Worm (Caenorhabditis elegans) whole organism, mixed stage, embryonic: Measurements from ENCODE around the gene gst-23.

Experiments
- M03D4.4 ChIP-seq: sonication (generic microtip); optimal IDR thresholded peaks from 2 replicates; lab custom pipeline; 2017; ENCODE audit warnings: mild to moderate bottlenecking, missing genetic modification characterization, missing compliant biosample characterization
- blmp-1 ChIP-seq: fragments of 150-350 bp; optimal IDR thresholded peaks from 2 replicates; lab custom pipeline; 2014; ENCODE audit warnings: missing biosample characterization, missing genetic modification characterization
- ceh-39 ChIP-seq: fragments of 150-350 bp; optimal IDR thresholded peaks from 2 replicates; lab custom pipeline; 2014; ENCODE audit warnings: missing biosample characterization, missing genetic modification characterization
- ceh-43 ChIP-seq: fragments of 200-800 bp; sonication (Bioruptor generic); optimal IDR thresholded peaks from 2 replicates; lab custom pipeline; 2018; ENCODE audit warnings: mild to moderate bottlenecking, missing genetic modification characterization, moderate library complexity, missing compliant biosample characterization
- ceh-83 ChIP-seq: fragments of 200-800 bp; sonication (Bioruptor generic); optimal IDR thresholded peaks from 2 replicates; lab custom pipeline; 2018; ENCODE audit warnings: mild to moderate bottlenecking, missing genetic modification characterization, missing compliant biosample characterization
- ces-1 ChIP-seq: fragments of 150-350 bp; optimal IDR thresholded peaks from 2 replicates; lab custom pipeline; 2014; ENCODE audit warnings: missing biosample characterization, missing genetic modification reagents, missing genetic modification characterization
- cnd-1 ChIP-seq: fragments of 200-800 bp; sonication (Bioruptor generic); optimal IDR thresholded peaks from 2 replicates; lab custom pipeline; 2018; ENCODE audit warnings: mild to moderate bottlenecking, missing genetic modification characterization, missing compliant biosample characterization
- drap-1 ChIP-seq: fragments of 200-800 bp; sonication (Bioruptor generic); optimal IDR thresholded peaks from 3 replicates; lab custom pipeline; 2018; ENCODE audit warnings: mild to moderate bottlenecking, missing genetic modification characterization, missing compliant biosample characterization
- elt-1 ChIP-seq: sonication (generic microtip); optimal IDR thresholded peaks from 2 replicates; lab custom pipeline; 2017; ENCODE audit warnings: missing genetic modification characterization, mild to moderate bottlenecking, missing compliant biosample characterization, antibody characterized with exemption, moderate library complexity, borderline replicate concordance; ENCODE audit not compliant: insufficient read depth
- flh-1 ChIP-seq: fragments of 200-800 bp; sonication (Bioruptor generic); optimal IDR thresholded peaks from 2 replicates; lab custom pipeline; 2018; ENCODE audit warnings: mild to moderate bottlenecking, missing genetic modification characterization, moderate library complexity, missing compliant biosample characterization
- ham-2 ChIP-seq: fragments of 200-800 bp; sonication (Bioruptor generic); optimal IDR thresholded peaks from 2 replicates; lab custom pipeline; 2018; ENCODE audit warnings: mild to moderate bottlenecking, missing genetic modification characterization, missing compliant biosample characterization
- hlh-1 ChIP-seq: fragments of 150-350 bp; optimal IDR thresholded peaks from 2 replicates; lab custom pipeline; 2014; ENCODE audit warnings: missing biosample characterization, missing genetic modification reagents, missing genetic modification characterization
- lin-32 ChIP-seq: fragments of 200-800 bp; sonication (Bioruptor generic); optimal IDR thresholded peaks from 2 replicates; lab custom pipeline; 2018; ENCODE audit warnings: mild to moderate bottlenecking, missing genetic modification characterization, missing compliant biosample characterization
- lsy-2 ChIP-seq: fragments of 150-350 bp; optimal IDR thresholded peaks from 2 replicates; lab custom pipeline; 2014; ENCODE audit warnings: missing biosample characterization, missing genetic modification characterization
- mab-5 ChIP-seq: fragments of 150-350 bp; optimal IDR thresholded peaks from 2 replicates; lab custom pipeline; 2014; ENCODE audit warnings: missing biosample characterization, missing genetic modification characterization
- mep-1 ChIP-seq: fragments of 150-350 bp; optimal IDR thresholded peaks from 2 replicates; lab custom pipeline; 2017; ENCODE audit warnings: missing biosample characterization, missing genetic modification reagents, missing genetic modification characterization, inconsistent platforms
- nhr-12 ChIP-seq: fragments of 150-350 bp; optimal IDR thresholded peaks from 2 replicates; lab custom pipeline; 2014; ENCODE audit warnings: missing biosample characterization, missing genetic modification characterization
- nhr-2 ChIP-seq: fragments of 150-350 bp; optimal IDR thresholded peaks from 2 replicates; lab custom pipeline; 2014; ENCODE audit warnings: missing biosample characterization, missing genetic modification characterization
- nhr-237 ChIP-seq: fragments of 150-350 bp; optimal IDR thresholded peaks from 2 replicates; lab custom pipeline; 2014; ENCODE audit warnings: missing biosample characterization, missing genetic modification characterization
- nhr-28 ChIP-seq: fragments of 150-350 bp; optimal IDR thresholded peaks from 2 replicates; lab custom pipeline; 2014; ENCODE audit warnings: missing biosample characterization, missing genetic modification characterization
- nhr-76 ChIP-seq: sonication (generic microtip); optimal IDR thresholded peaks from 2 replicates; lab custom pipeline; 2017; ENCODE audit warnings: missing biosample characterization, missing genetic modification characterization
- pha-4 ChIP-seq: fragments of 150-350 bp; optimal IDR thresholded peaks from 2 replicates; lab custom pipeline; 2018; ENCODE audit warnings: missing biosample characterization, missing genetic modification reagents, missing genetic modification characterization
- sem-2 ChIP-seq: fragments of 200-800 bp; sonication (Bioruptor generic); optimal IDR thresholded peaks from 2 replicates; lab custom pipeline; 2018; ENCODE audit warnings: mild to moderate bottlenecking, missing genetic modification characterization, missing compliant biosample characterization
- snpc-4 ChIP-seq: fragments of 150-350 bp; optimal IDR thresholded peaks from 2 replicates; lab custom pipeline; 2014; ENCODE audit warnings: missing biosample characterization, missing genetic modification characterization
- sptf-1 ChIP-seq: sonication (generic microtip); optimal IDR thresholded peaks from 2 replicates; lab custom pipeline; 2017; ENCODE audit warnings: mild to moderate bottlenecking, missing genetic modification characterization, moderate library complexity, missing compliant biosample characterization
- tbx-8 ChIP-seq: fragments of 200-800 bp; sonication (Bioruptor generic); optimal IDR thresholded peaks from 2 replicates; lab custom pipeline; 2018; ENCODE audit warnings: mild to moderate bottlenecking, missing genetic modification characterization, moderate library complexity, missing compliant biosample characterization
- unc-120 ChIP-seq: sonication (generic microtip); optimal IDR thresholded peaks from 2 replicates; lab custom pipeline; 2017; ENCODE audit warnings: missing genetic modification characterization, missing compliant biosample characterization; ENCODE audit not compliant: poor library complexity, severe bottlenecking
- unc-39 ChIP-seq: fragments of 150-350 bp; optimal IDR thresholded peaks from 2 replicates; lab custom pipeline; 2014; ENCODE audit warnings: missing biosample characterization, missing genetic modification characterization
- unc-62 ChIP-seq: fragments of 150-350 bp; optimal IDR thresholded peaks from 2 replicates; lab custom pipeline; 2014; ENCODE audit warnings: missing biosample characterization, missing genetic modification reagents, missing genetic modification characterization
- zip-8 ChIP-seq: fragments of 150-350 bp; optimal IDR thresholded peaks from 2 replicates; lab custom pipeline; 2014; ENCODE audit warnings: missing biosample characterization, missing genetic modification characterization
- ztf-11 ChIP-seq: fragments of 150-350 bp; optimal IDR thresholded peaks from 2 replicates; lab custom pipeline; 2014; ENCODE audit warnings: missing biosample characterization, missing genetic modification characterization

gst-23 gene

ce11 chrV:3275033-3275432 is 31.9 kb downstream of the gst-23 start, which contains the start of gene T28A11.3:
TSS of gene T28A11.3 (plus strand) at chrV:3275333.
- TF ChIP-seq blmp-1 (tag; lab: Kevin White, UChicago), result no peak
- TF ChIP-seq ztf-11 (tag; lab: Kevin White, UChicago), result no peak
- TF ChIP-seq sem-2 (GFP tag; lab: Kevin White, UChicago), result no peak
- TF ChIP-seq ceh-43, result no peak
- TF ChIP-seq ceh-39 (tag; lab: Kevin White, UChicago), result no peak
- TF ChIP-seq hlh-1, result no peak
- no peak for TF ChIP-seq elt-1
- no peak for TF ChIP-seq mep-1 (tag; lab: Kevin White, UChicago)
- TF ChIP-seq nhr-2 (tag; lab: Kevin White, UChicago), result no peak
- no peak for TF ChIP-seq mab-5 (tag; lab: Kevin White, UChicago)
- no peak for TF ChIP-seq M03D4.4 (tag; lab: Kevin White, UChicago)
- no peak for TF ChIP-seq cnd-1
- no peak for TF ChIP-seq flh-1
- no peak for TF ChIP-seq tbx-8 (GFP tag; lab: Kevin White, UChicago)
- no peak for TF ChIP-seq snpc-4 (tag; lab: Kevin White, UChicago)
- no peak for TF ChIP-seq nhr-76
- TF ChIP-seq, all 35 proteins: peak for 0

ce11 chrV:3276184-3276583 is 33.1 kb downstream of the gst-23 start:
- TF ChIP-seq M03D4.4 (tag; lab: Kevin White, UChicago) (no peak), nhr-76 (no peak), ces-1 (GFP tag; lab: Kevin White, UChicago) (no peak), flh-1 (no peak), ztf-11 (tag; lab: Kevin White, UChicago) (no peak), ham-2 (GFP tag; lab: Kevin White, UChicago) (no peak), ceh-39 (tag; lab: Kevin White, UChicago) (no peak), elt-1 (no peak), zip-8 (tag; lab: Kevin White, UChicago) (no peak), blmp-1 (tag; lab: Kevin White, UChicago) (no peak), drap-1 (GFP tag; lab: Kevin White, UChicago) (no peak), unc-62 (GFP tag; lab: Kevin White, UChicago) (no peak), nhr-28 (no peak), nhr-12 (tag; lab: Kevin White, UChicago) (no peak)
- TF ChIP-seq, all 35 proteins: peak for 0

ce11 chrV:3278101-3278639 is 35.1 kb downstream of the gst-23 start, which contains the start of gene fbxa-64:
TSS of gene fbxa-64 (minus strand) at chrV:3278151.
- TF ChIP-seq ztf-11 (tag; lab: Kevin White, UChicago), result no peak
- TF ChIP-seq sptf-1 (tag; lab: Kevin White, UChicago), result no peak
- no peak for TF ChIP-seq nhr-76
- no peak for TF ChIP-seq mab-5 (tag; lab: Kevin White, UChicago)
- no peak for TF ChIP-seq mep-1 (tag; lab: Kevin White, UChicago)
- no peak for TF ChIP-seq unc-39 (tag; lab: Kevin White, UChicago)
- TF ChIP-seq ceh-39 (tag; lab: Kevin White, UChicago), result no peak
- TF ChIP-seq lin-32, result no peak
- TF ChIP-seq tbx-8 (GFP tag; lab: Kevin White, UChicago), result no peak
- TF ChIP-seq ham-2 (GFP tag; lab: Kevin White, UChicago), result no peak
- TF ChIP-seq sem-2 (GFP tag; lab: Kevin White, UChicago), result no peak
- no peak for TF ChIP-seq hlh-1
- no peak for TF ChIP-seq unc-120 (tag; lab: Kevin White, UChicago)
- no peak for TF ChIP-seq nhr-237 (tag; lab: Kevin White, UChicago)
- TF ChIP-seq pha-4 (tag; lab: Kevin White, UChicago), result no peak
- no peak for TF ChIP-seq ceh-83
- TF ChIP-seq, all 35 proteins: peak for 0

ce11 chrV:3279138-3279537 is 36.1 kb downstream of the gst-23 start:
- TF ChIP-seq nhr-12 (tag; lab: Kevin White, UChicago) (no peak), nhr-2 (tag; lab: Kevin White, UChicago) (no peak), sem-2 (GFP tag; lab: Kevin White, UChicago) (no peak), lsy-2 (tag; lab: Kevin White, UChicago) (no peak), nhr-76 (no peak), blmp-1 (tag; lab: Kevin White, UChicago) (no peak), nhr-237 (tag; lab: Kevin White, UChicago) (no peak), zip-8 (tag; lab: Kevin White, UChicago) (no peak), mab-5 (tag; lab: Kevin White, UChicago) (no peak), M03D4.4 (tag; lab: Kevin White, UChicago) (no peak), ceh-43 (no peak), ztf-11 (tag; lab: Kevin White, UChicago) (no peak), nhr-28 (no peak), cnd-1 (no peak), drap-1 (GFP tag; lab: Kevin White, UChicago) (no peak), ceh-83 (no peak), hlh-1 (no peak), ham-2 (GFP tag; lab: Kevin White, UChicago) (no peak), ces-1 (GFP tag; lab: Kevin White, UChicago) (no peak)
